Worm (Caenorhabditis elegans): Measurements from ENCODE around the gene str-144.

str-144 gene

DNA sequence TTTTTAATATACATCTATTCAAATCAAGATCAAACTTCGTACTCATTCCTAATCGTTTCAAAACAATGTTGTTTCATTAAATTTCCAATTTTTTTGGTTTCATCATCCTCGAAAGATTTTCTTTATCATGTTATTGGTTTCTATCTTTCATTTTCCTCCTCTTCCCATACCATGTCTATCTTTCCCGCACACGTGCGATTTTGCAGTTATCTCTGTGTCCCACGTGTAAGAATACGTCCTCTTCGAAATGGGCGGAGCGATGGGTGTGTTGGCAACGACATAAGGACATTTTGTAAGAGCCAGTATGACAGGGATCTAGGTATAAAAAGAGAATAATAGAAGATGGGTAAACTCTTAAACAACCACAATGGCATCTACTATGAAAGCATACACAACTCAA is 45.6 kb downstream of the str-144 start, which contains the start of gene F43H9.4 (continued):
- TF ChIP-seq nhr-48 (tag; optimal IDR thresholded peaks at IDR 0.05): peak; percentile 73
- TF ChIP-seq mdt-29 (GFP tag; IDR thresholded peaks at IDR 0.05): no peak
- TF ChIP-seq zfp-2 (tag; optimal IDR thresholded peaks at IDR 0.05): no peak
- TF ChIP-seq mxl-3 (GFP tag; optimal IDR thresholded peaks at IDR 0.05): peak; percentile 99
- no peak for TF ChIP-seq lin-29 (GFP tag; IDR thresholded peaks at IDR 0.05)
- no peak for TF ChIP-seq aly-2 (tag; optimal IDR thresholded peaks at IDR 0.05)
- no peak for TF ChIP-seq dmd-8 (GFP tag; IDR thresholded peaks at IDR 0.05)
- peak; percentile 51 for TF ChIP-seq hlh-11 (tag; optimal IDR thresholded peaks at IDR 0.05)
- TF ChIP-seq lin-1 (GFP tag; IDR thresholded peaks at IDR 0.05): no peak
- TF ChIP-seq hmg-1.1 (GFP tag; IDR thresholded peaks at IDR 0.05): no peak

DNA sequence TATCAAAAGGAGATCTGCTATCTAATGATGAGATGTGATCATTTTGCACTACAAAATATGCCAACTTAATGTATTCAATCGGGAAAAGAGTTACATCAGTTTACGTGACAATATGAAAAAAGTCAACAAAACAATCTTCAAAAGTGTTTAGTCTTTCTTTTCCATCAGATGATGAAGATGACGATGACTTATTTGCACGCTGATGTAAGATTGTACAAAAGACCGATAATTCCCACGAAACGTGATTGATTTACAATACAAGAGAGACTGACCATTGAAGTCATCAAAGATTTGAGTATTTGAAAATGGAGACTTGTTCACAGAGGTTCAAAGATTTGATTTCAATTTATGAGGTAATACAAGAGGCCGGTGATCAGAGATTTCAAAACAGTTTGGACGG is 46.7 kb downstream of the str-144 start:
- TF ChIP-seq hif-1 (tag; optimal IDR thresholded peaks at IDR 0.05) (peak in 1 of 2 experiments; percentile 43), nhr-28 (tag; optimal IDR thresholded peaks at IDR 0.05) (peak; percentile 64), hlh-30 (tag; optimal IDR thresholded peaks at IDR 0.05; ENCODE audit: insufficient read depth) (peak; percentile 23), ztf-7 (tag; optimal IDR thresholded peaks at IDR 0.05) (peak; percentile 83), duxl-1 (tag; optimal IDR thresholded peaks at IDR 0.05; ENCODE audit: poor library complexity) (no peak)

DNA sequence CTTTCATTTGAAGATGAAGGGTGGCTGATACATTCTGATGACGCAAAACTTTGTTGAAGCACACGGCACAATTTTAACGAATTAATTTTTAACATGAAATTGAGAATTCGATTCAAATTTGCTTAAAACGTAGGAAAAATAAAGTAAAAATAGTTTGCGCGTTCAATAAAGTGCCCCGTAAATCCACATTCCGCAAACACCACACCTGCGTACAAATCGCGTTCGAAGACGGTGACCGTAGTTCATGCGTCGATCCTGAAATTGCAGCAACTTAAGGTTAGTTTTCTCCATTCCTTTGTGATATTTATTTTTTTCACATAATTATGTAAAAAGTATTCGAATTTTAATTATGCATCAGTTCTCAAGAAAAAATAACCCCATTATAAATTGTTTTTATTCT is 47.2 kb downstream of the str-144 start, which contains the start of gene F43H9.3:
Gene F43H9.3 (minus strand): TSS at position 189 of the 400 bp plus-strand sequence.
- TF ChIP-seq dpl-1 (GFP tag; optimal IDR thresholded peaks at IDR 0.05) (peak; percentile 38), R02D3.7 (tag; optimal IDR thresholded peaks at IDR 0.05) (peak; percentile 83), daf-19 (GFP tag; conservative IDR thresholded peaks at IDR 0.05) (no peak), F44E2.7 (GFP tag; IDR thresholded peaks at IDR 0.05) (no peak), vab-7 (GFP tag; IDR thresholded peaks at IDR 0.05) (no peak), lsy-2 (tag; optimal IDR thresholded peaks at IDR 0.05) (peak in 1 of 2 experiments; percentile 87), zip-2 (tag; optimal IDR thresholded peaks at IDR 0.05) (no peak), lin-29 (GFP tag; IDR thresholded peaks at IDR 0.05) (no peak), mes-2 (tag; optimal IDR thresholded peaks at IDR 0.05; ENCODE audit: poor library complexity, severe bottlenecking) (peak; percentile 5), hif-1 (tag; optimal IDR thresholded peaks at IDR 0.05) (no peak), unc-62 (GFP tag; optimal IDR thresholded peaks at IDR 0.05 in 1 of 2) (peak in 1 of 2 experiments; percentile 46), unc-62 (tag; optimal IDR thresholded peaks at IDR 0.05) (no peak), dmd-9 (GFP tag; IDR thresholded peaks at IDR 0.05) (no peak), aha-1 (tag) (peak; percentile 56), nhr-41 (GFP tag; IDR thresholded peaks at IDR 0.05) (no peak), saeg-2 (GFP tag; IDR thresholded peaks at IDR 0.05) (no peak), lin-38 (GFP tag; IDR thresholded peaks at IDR 0.05) (peak; percentile 31; the same call in 1 of the 2 replicates), duxl-1 (tag; optimal IDR thresholded peaks at IDR 0.05; ENCODE audit: poor library complexity) (no peak), nhr-111 (GFP tag; optimal IDR thresholded peaks at IDR 0.05) (no peak)

DNA sequence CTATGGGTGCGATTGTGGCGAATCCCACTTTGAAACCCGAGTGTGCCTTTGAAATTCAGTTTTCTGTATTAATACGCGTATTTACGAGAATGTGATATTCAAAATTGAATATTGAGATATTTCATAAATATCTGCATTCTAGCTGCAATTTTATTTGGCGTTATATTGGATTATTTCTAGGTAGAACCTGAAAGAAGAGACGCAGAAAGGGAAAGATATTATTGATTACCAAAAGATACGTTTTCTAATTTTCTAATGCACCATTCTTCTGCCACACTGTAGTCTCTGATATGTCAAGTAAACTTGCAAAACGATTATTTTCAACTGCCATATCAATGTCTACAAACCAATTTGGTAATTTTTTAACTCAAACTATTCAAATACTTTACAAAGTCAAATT is 49.9 kb downstream of the str-144 start, which contains the start of gene ech-3:
Gene ech-3 (plus strand): TSS at position 178 of the 400 bp plus-strand sequence.
- TF ChIP-seq daf-16 (GFP tag; optimal IDR thresholded peaks at IDR 0.05): no peak
- TF ChIP-seq daf-16 (tag; optimal IDR thresholded peaks at IDR 0.05): peak; percentile 59
- TF ChIP-seq unc-130 (GFP tag; optimal IDR thresholded peaks at IDR 0.05): no peak
- no peak for TF ChIP-seq unc-62 (GFP tag; optimal IDR thresholded peaks at IDR 0.05 in 1 of 2)
- TF ChIP-seq unc-62 (tag; optimal IDR thresholded peaks at IDR 0.05): no peak
- no peak for TF ChIP-seq snpc-1.2 (GFP tag; IDR thresholded peaks at IDR 0.05)
- no peak for TF ChIP-seq rbr-2 (tag; optimal IDR thresholded peaks at IDR 0.05)
- TF ChIP-seq madf-9 (GFP tag; conservative IDR thresholded peaks at IDR 0.05): no peak
- no peak for TF ChIP-seq madf-5 (GFP tag; IDR thresholded peaks at IDR 0.05)
- peak; percentile 15; the same call in 1 of the 2 replicates for TF ChIP-seq dmd-6 (GFP tag; IDR thresholded peaks at IDR 0.05)
- peak; percentile 14 for TF ChIP-seq nhr-28 (tag; optimal IDR thresholded peaks at IDR 0.05)
- peak; percentile 25 for TF ChIP-seq pqm-1 (tag; optimal IDR thresholded peaks at IDR 0.05)
- no peak for TF ChIP-seq Y105C5A.15 (GFP tag; IDR thresholded peaks at IDR 0.05)
- no peak for TF ChIP-seq egl-43 (GFP tag; IDR thresholded peaks at IDR 0.05)
- TF ChIP-seq sdz-12 (GFP tag; optimal IDR thresholded peaks at IDR 0.05): no peak
- no peak for TF ChIP-seq dpl-1 (GFP tag; optimal IDR thresholded peaks at IDR 0.05)
- peak; percentile 33 for TF ChIP-seq dve-1 (tag; optimal IDR thresholded peaks at IDR 0.05; ENCODE audit: insufficient read depth)

Measured in whole organism, L4 larva.